Worm (Caenorhabditis elegans) whole organism, early embryonic: ENCODE data around the gene fbxb-102.

Experiments
- B0310.2 ChIP-seq: sonication (generic microtip); optimal IDR thresholded peaks from 2 replicates; lab custom pipeline; 2016; ENCODE audit warnings: mild to moderate bottlenecking, missing genetic modification characterization, missing compliant biosample characterization
- F13C5.2 ChIP-seq: sonication (generic microtip); optimal IDR thresholded peaks from 2 replicates; lab custom pipeline; 2017; ENCODE audit warnings: mild to moderate bottlenecking, missing genetic modification characterization, inconsistent platforms, missing compliant biosample characterization
- aly-1 ChIP-seq: sonication (generic microtip); optimal IDR thresholded peaks from 2 replicates; lab custom pipeline; 2016; ENCODE audit warnings: missing genetic modification characterization, missing compliant biosample characterization
- ama-1 ChIP-seq: fragments of 150-350 bp; optimal IDR thresholded peaks from 2 replicates; lab custom pipeline; 2014
- ceh-13 ChIP-seq: fragments of 200-800 bp; sonication (Bioruptor generic); optimal IDR thresholded peaks from 2 replicates; lab custom pipeline; 2018; ENCODE audit warnings: mild to moderate bottlenecking, missing genetic modification characterization, missing compliant biosample characterization
- ceh-36 ChIP-seq: sonication (generic microtip); optimal IDR thresholded peaks from 2 replicates; lab custom pipeline; 2016; ENCODE audit warnings: missing genetic modification characterization, inconsistent platforms, missing compliant biosample characterization
- ets-7 ChIP-seq: sonication (generic microtip); optimal IDR thresholded peaks from 2 replicates; lab custom pipeline; 2016; ENCODE audit warnings: missing genotype, missing genetic modification characterization, missing compliant biosample characterization
- flt-1 ChIP-seq: fragments of 200-800 bp; sonication (Bioruptor generic); IDR thresholded peaks from 2 replicates; pipeline ENCODE4 v1.3.6; 2022; ENCODE audit warnings: missing genetic modification characterization, missing compliant biosample characterization
- hmbx-1 ChIP-seq: sonication (generic microtip); optimal IDR thresholded peaks from 2 replicates; lab custom pipeline; 2016; ENCODE audit warnings: mild to moderate bottlenecking, missing genetic modification characterization, missing compliant biosample characterization
- hmg-4 ChIP-seq: fragments of 200-800 bp; sonication (Bioruptor generic); optimal IDR thresholded peaks from 2 replicates; lab custom pipeline; 2018; ENCODE audit warnings: mild to moderate bottlenecking, missing genetic modification characterization, missing compliant biosample characterization
- hnd-1 ChIP-seq: sonication (generic microtip); optimal IDR thresholded peaks from 2 replicates; lab custom pipeline; 2016; ENCODE audit warnings: missing genetic modification characterization, missing compliant biosample characterization
- pes-1 ChIP-seq: fragments of 200-800 bp; sonication (Bioruptor generic); IDR thresholded peaks from 2 replicates; pipeline ENCODE4 v1.3.6; 2022; ENCODE audit warnings: missing genetic modification reagents, missing genetic modification characterization, missing compliant biosample characterization
- scrt-1 ChIP-seq: fragments of 200-800 bp; sonication (Bioruptor generic); IDR thresholded peaks from 2 replicates; pipeline ENCODE4 v1.3.6; 2022; ENCODE audit warnings: missing genetic modification characterization, missing compliant biosample characterization
- sea-1 ChIP-seq: fragments of 200-800 bp; sonication (Bioruptor generic); conservative IDR thresholded peaks from 2 replicates; pipeline ENCODE4 v1.3.6; 2022; ENCODE audit warnings: missing genetic modification characterization, missing compliant biosample characterization
- tbx-11 ChIP-seq: fragments of 200-800 bp; sonication (Bioruptor generic); IDR thresholded peaks from 2 replicates; pipeline ENCODE4 v1.3.6; 2022; ENCODE audit warnings: missing genetic modification characterization, missing compliant biosample characterization
- tbx-37 ChIP-seq: fragments of 200-800 bp; sonication (Bioruptor generic); conservative IDR thresholded peaks from 2 replicates; pipeline ENCODE4 v1.3.6; 2022; ENCODE audit warnings: missing genetic modification reagents, missing genetic modification characterization, missing compliant biosample characterization
- tra-4 ChIP-seq: sonication (generic microtip); optimal IDR thresholded peaks from 2 replicates; lab custom pipeline; 2017; ENCODE audit warnings: missing genetic modification characterization, missing compliant biosample characterization

Gene fbxb-102

DNA sequence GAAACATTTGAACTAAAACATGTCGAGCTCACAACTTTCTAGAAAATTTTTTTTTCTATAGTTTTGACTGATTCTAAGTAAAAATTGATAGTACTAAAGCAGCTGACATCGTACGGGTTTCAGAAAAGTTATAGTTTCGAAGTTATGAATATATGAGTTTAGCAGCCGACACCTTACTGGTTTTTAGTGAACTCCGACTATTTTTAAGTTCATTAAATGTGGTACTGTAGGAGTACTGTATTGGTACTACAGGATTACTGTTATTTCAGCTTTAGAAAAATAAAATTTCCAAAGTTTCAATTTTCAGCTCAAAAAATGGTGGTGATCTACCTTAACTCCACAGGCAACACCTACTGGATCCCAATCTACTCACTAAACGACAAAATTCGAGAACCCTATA, 17.2 kb upstream of the fbxb-102 start, which contains the start of gene sre-37:
TSS of gene sre-37 (plus strand) at position 301 of the 400 bp plus-strand sequence.
- no peak for TF ChIP-seq F13C5.2 (tag; lab: Kevin White, UChicago)
- no peak for TF ChIP-seq tbx-37 (GFP tag; lab: Robert Waterston, UW)
- no peak for TF ChIP-seq hnd-1 (tag; lab: Kevin White, UChicago)
- no peak for TF ChIP-seq flt-1
- TF ChIP-seq sea-1 (GFP tag; lab: Robert Waterston, UW), result no peak
- no peak for TF ChIP-seq hmg-4 (GFP tag; lab: Kevin White, UChicago)
- TF ChIP-seq aly-1 (tag; lab: Kevin White, UChicago), result no peak
- no peak for TF ChIP-seq ceh-13 (GFP tag; lab: Kevin White, UChicago)
- TF ChIP-seq ceh-36, result no peak
- no peak for TF ChIP-seq pes-1 (GFP tag; lab: Robert Waterston, UW)
- TF ChIP-seq scrt-1 (GFP tag; lab: Robert Waterston, UW), result no peak
- no peak for TF ChIP-seq B0310.2

DNA sequence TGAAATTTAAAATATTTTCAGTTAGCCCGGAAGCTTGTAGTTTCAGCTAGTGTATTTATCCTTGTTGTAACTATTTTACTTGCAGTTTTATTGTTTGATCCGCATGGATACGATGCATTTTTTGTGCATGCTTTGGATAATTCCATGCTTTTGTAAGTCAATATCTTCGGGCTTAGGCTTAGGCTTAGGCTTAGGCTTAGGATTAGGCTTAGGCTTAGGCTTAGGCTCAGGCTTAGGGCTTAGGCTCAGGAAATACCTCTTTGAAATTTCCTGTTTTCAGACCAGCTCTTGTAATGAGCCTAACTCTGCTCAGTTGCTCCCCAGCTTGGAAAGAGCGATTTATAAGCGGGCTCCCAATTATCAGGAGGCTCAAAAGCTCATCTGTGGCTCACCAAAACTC, 15.7 kb upstream of the fbxb-102 start, which contains the start of gene srg-16:
TSS of gene srg-16 (plus strand) at position 87 of the 400 bp plus-strand sequence.
- no peak for TF ChIP-seq hmbx-1
- peak; percentile 63 for TF ChIP-seq ceh-36

DNA sequence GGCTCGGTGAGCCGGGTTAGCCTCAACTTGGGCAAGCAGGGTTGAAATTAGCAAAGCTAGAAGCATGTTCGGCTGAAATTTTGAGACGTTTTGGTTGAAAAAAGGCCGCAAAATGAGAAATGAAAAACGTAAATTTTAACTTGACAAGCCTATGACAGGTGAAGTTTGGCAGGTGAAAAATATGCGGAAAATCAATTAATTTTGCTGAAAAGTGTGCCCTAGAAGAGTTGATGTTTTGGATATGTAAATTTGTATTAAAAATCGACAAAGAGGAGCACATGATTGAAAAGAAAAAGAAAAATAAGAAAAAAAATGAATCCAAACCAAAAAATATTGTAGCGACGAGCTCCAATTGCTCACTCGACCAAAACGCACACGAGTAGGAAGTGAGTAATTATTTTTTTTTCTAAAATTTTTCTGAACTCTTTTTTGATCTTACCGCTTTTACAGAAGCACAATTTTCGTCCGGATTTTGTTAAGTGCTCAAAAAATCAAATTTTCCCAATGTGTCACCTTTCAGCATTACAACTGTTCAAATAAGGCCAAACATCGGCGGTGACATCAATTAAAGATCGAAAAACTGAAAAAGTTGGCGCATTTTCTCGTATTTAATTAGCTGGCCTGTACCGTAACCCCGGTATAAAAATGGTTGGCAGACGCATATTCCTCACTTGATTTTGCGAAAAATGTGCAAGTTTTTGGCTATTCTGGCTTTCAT, 11.4 kb upstream of the fbxb-102 start, which contains the start of the genes F15A4.5 and phat-8:
TSS of gene F15A4.5 (minus strand) at position 101 of the 718 bp plus-strand sequence.
TSS of gene phat-8 (plus strand) at position 668 of the 718 bp plus-strand sequence.
- TF ChIP-seq hmg-4 (GFP tag; lab: Kevin White, UChicago) (no peak), hmbx-1 (no peak), sea-1 (GFP tag; lab: Robert Waterston, UW) (no peak), flt-1 (no peak), tbx-11 (GFP tag; lab: Robert Waterston, UW) (no peak), ets-7 (tag; lab: Kevin White, UChicago) (no peak), ceh-36 (no peak), ceh-13 (GFP tag; lab: Kevin White, UChicago) (no peak), aly-1 (tag; lab: Kevin White, UChicago) (no peak), scrt-1 (GFP tag; lab: Robert Waterston, UW) (no peak), hnd-1 (tag; lab: Kevin White, UChicago) (no peak), F13C5.2 (tag; lab: Kevin White, UChicago) (no peak), pes-1 (GFP tag; lab: Robert Waterston, UW) (no peak), B0310.2 (no peak), tbx-37 (GFP tag; lab: Robert Waterston, UW) (no peak), ama-1 (no peak), tra-4 (tag; lab: Kevin White, UChicago) (no peak)

DNA sequence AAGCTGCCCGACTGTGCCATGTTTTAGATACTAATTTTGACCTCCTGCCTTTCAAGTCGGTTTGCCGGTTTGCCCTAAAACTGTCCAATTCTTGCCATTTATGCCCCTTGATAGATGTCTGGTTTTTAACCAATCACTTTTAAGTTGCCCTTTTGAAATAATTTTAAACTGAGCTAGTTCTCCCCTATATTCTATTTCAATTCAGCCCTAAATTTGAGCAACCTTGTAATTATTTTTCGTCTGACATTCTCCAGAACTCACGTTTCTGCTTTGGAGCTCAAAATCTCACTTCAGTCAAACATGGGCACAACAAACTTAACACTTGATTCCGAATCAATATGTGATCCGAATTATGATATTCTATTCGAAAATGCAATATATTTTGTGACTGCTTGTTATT, 9.3 kb upstream of the fbxb-102 start, which contains the start of gene srg-17:
TSS of gene srg-17 (plus strand) at position 301 of the 400 bp plus-strand sequence.
- TF ChIP-seq sea-1 (GFP tag; lab: Robert Waterston, UW) (no peak), tbx-11 (GFP tag; lab: Robert Waterston, UW) (no peak), tbx-37 (GFP tag; lab: Robert Waterston, UW) (no peak), flt-1 (no peak), scrt-1 (GFP tag; lab: Robert Waterston, UW) (no peak), ama-1 (no peak), aly-1 (tag; lab: Kevin White, UChicago) (no peak), ets-7 (tag; lab: Kevin White, UChicago) (no peak), ceh-36 (no peak), B0310.2 (no peak), F13C5.2 (tag; lab: Kevin White, UChicago) (no peak), ceh-13 (GFP tag; lab: Kevin White, UChicago) (no peak), pes-1 (GFP tag; lab: Robert Waterston, UW) (no peak), tra-4 (tag; lab: Kevin White, UChicago) (no peak)

DNA sequence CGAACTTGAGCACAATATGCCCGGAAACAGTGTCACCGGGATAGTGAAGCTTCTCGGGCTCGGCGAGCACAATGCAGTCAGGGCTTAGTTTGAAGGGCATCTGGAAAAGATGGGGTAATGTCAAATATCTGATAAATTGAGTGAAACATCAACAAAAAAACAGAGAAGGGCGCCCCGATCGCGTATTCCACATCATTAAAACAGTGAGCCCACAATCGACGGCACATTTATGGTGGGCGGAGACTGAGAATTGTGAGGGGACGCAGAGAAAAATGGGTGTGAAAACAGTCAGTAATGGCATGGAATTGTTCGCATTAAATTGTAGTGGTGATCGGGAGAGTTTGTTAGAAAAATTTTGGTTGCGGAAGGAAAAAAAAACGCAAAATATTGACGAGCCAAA, 1.9 kb upstream of the fbxb-102 start, which contains the start of gene arrd-9:
TSS of gene arrd-9 (minus strand) at position 101 of the 400 bp plus-strand sequence.
- TF ChIP-seq sea-1 (GFP tag; lab: Robert Waterston, UW), result no peak
- no peak for TF ChIP-seq hmg-4 (GFP tag; lab: Kevin White, UChicago)
- TF ChIP-seq aly-1 (tag; lab: Kevin White, UChicago), result no peak
- no peak for TF ChIP-seq scrt-1 (GFP tag; lab: Robert Waterston, UW)
- no peak for TF ChIP-seq tra-4 (tag; lab: Kevin White, UChicago)

DNA sequence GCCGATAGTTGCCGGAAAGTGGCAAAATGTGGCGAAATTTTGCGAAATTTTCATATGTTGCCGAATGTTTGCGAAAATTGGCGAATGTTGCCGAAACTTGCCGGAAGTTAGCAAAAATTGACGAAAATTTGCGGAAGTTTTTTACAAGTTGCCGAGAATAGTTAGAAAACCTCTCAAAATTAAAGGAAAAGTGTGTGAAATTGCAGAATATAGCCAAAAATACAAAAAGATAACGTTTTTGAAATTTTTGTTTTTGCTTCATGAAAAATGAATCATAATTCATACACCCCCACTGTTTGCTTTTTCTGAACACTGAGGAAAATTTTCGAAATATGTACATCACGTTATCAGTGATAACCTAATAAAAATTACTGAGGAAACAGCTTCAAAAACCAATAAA, 1.1 kb upstream of the fbxb-102 start:
- TF ChIP-seq tbx-11 (GFP tag; lab: Robert Waterston, UW) (no peak), ama-1 (no peak), hnd-1 (tag; lab: Kevin White, UChicago) (no peak), ceh-36 (no peak), tra-4 (tag; lab: Kevin White, UChicago) (no peak), hmg-4 (GFP tag; lab: Kevin White, UChicago) (no peak), aly-1 (tag; lab: Kevin White, UChicago) (no peak), scrt-1 (GFP tag; lab: Robert Waterston, UW) (no peak), B0310.2 (no peak), ets-7 (tag; lab: Kevin White, UChicago) (no peak), F13C5.2 (tag; lab: Kevin White, UChicago) (no peak)

DNA sequence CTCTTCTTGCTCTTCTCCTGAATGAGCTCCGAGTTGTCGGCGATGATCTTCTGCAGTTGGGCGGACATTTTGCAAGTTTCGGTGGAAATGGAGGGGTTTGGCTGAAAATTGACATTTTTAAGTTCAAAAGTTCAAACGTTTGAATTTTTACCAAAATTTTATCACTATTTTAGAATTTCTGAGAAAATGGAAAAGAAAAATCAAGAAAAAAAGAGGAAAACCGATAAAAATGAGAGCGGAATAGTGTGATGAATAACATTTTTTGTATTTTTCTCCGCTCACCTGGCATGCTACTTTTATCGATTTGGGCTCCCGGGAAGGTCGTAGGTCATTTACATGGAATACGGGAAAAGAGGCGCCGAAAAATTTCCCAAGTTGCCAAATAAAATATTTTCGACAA, 2.3 kb downstream of the fbxb-102 start, which contains the start of gene F15A4.10:
TSS of gene F15A4.10 (minus strand) at position 101 of the 400 bp plus-strand sequence.
- TF ChIP-seq hmg-4 (GFP tag; lab: Kevin White, UChicago) (no peak), ceh-13 (GFP tag; lab: Kevin White, UChicago) (no peak), F13C5.2 (tag; lab: Kevin White, UChicago) (no peak), tbx-37 (GFP tag; lab: Robert Waterston, UW) (no peak), aly-1 (tag; lab: Kevin White, UChicago) (no peak), pes-1 (GFP tag; lab: Robert Waterston, UW) (no peak), hmbx-1 (no peak), scrt-1 (GFP tag; lab: Robert Waterston, UW) (no peak), tra-4 (tag; lab: Kevin White, UChicago) (no peak), tbx-11 (GFP tag; lab: Robert Waterston, UW) (no peak), sea-1 (GFP tag; lab: Robert Waterston, UW) (no peak)
